Fruit fly (Drosophila melanogaster) whole organism, prepupa: ENCODE results near the gene CG43702.

Source experiments
- CG10669 ChIP-seq: fragments of 200-800 bp; sonication (Bioruptor generic); optimal IDR thresholded peaks from 3 replicates; lab custom pipeline; 2018; ENCODE audit warnings: missing biosample characterization, mild to moderate bottlenecking, missing genetic modification characterization, moderate library complexity
- CG11294 ChIP-seq: fragments of 200-800 bp; sonication (Bioruptor generic); IDR thresholded peaks from 2 replicates; pipeline ENCODE4 v1.3.6; 2022; ENCODE audit warnings: missing biosample characterization, missing genetic modification characterization
- CG11902 ChIP-seq: fragments of 200-800 bp; sonication (Bioruptor generic); optimal IDR thresholded peaks from 3 replicates; lab custom pipeline; 2016; ENCODE audit warnings: missing biosample characterization, missing genetic modification characterization
- CG15336 ChIP-seq: fragments of 200-800 bp; sonication (Bioruptor generic); IDR thresholded peaks from 2 replicates; pipeline ENCODE4 v1.3.6; 2022; ENCODE audit warnings: missing biosample characterization, missing genetic modification characterization
- CG16779 ChIP-seq: fragments of 200-800 bp; sonication (Bioruptor generic); optimal IDR thresholded peaks from 3 replicates; lab custom pipeline; 2017; ENCODE audit warnings: missing biosample characterization, mild to moderate bottlenecking, missing genetic modification characterization
- CG3032 ChIP-seq: fragments of 200-800 bp; optimal IDR thresholded peaks from 2 replicates; lab custom pipeline; 2019; ENCODE audit warnings: missing biosample characterization, mild to moderate bottlenecking, missing genetic modification characterization, moderate library complexity
- CG31627 ChIP-seq: fragments of 200-800 bp; sonication (Bioruptor generic); optimal IDR thresholded peaks from 3 replicates; lab custom pipeline; 2016; ENCODE audit warnings: missing biosample characterization, missing genetic modification characterization
- CG32006 ChIP-seq: fragments of 200-800 bp; sonication (Bioruptor generic); optimal IDR thresholded peaks from 3 replicates; lab custom pipeline; 2017; ENCODE audit warnings: missing biosample characterization, mild to moderate bottlenecking, missing genetic modification characterization
- CG3919 ChIP-seq: fragments of 200-800 bp; sonication (Bioruptor generic); optimal IDR thresholded peaks from 3 replicates; lab custom pipeline; 2016; ENCODE audit warnings: missing biosample characterization, missing genetic modification characterization
- CG4318 ChIP-seq: fragments of 200-800 bp; sonication (Bioruptor generic); optimal IDR thresholded peaks from 3 replicates; lab custom pipeline; 2017; ENCODE audit warnings: missing biosample characterization, mild to moderate bottlenecking, missing genetic modification characterization
- CG6163 ChIP-seq: fragments of 200-800 bp; sonication (Bioruptor generic); IDR thresholded peaks from 3 replicates; pipeline ENCODE4 v1.3.6; 2022; ENCODE audit warnings: missing biosample characterization, missing genetic modification characterization
- CG6276 ChIP-seq: fragments of 200-800 bp; sonication (Bioruptor generic); optimal IDR thresholded peaks from 2 replicates; lab custom pipeline; 2017; ENCODE audit warnings: missing biosample characterization, mild to moderate bottlenecking, missing genetic modification characterization
- CG6792 ChIP-seq: fragments of 200-800 bp; sonication (Bioruptor generic); optimal IDR thresholded peaks from 3 replicates; lab custom pipeline; 2016; ENCODE audit warnings: missing biosample characterization, missing genetic modification characterization
- CG6808 ChIP-seq: fragments of 200-800 bp; sonication (Bioruptor generic); optimal IDR thresholded peaks from 3 replicates; lab custom pipeline; 2017; ENCODE audit warnings: missing biosample characterization, missing genetic modification characterization, mild to moderate bottlenecking, moderate library complexity, missing genetic modification reagents
- CG6854 ChIP-seq: fragments of 200-800 bp; sonication (Bioruptor generic); optimal IDR thresholded peaks from 2 replicates; lab custom pipeline; 2017; ENCODE audit warnings: missing biosample characterization, mild to moderate bottlenecking, missing genetic modification characterization
- CG8319 ChIP-seq: fragments of 200-800 bp; sonication (Bioruptor generic); optimal IDR thresholded peaks from 3 replicates; lab custom pipeline; 2016; ENCODE audit warnings: missing biosample characterization, missing genetic modification characterization
- CG8632 ChIP-seq: fragments of 200-800 bp; sonication (Bioruptor generic); optimal IDR thresholded peaks from 3 replicates; lab custom pipeline; 2016; ENCODE audit warnings: missing biosample characterization, missing genetic modification characterization
- CG9139 ChIP-seq: fragments of 200-800 bp; sonication (Bioruptor generic); optimal IDR thresholded peaks from 3 replicates; lab custom pipeline; 2017; ENCODE audit warnings: missing biosample characterization, mild to moderate bottlenecking, missing genetic modification characterization
- Eip93F ChIP-seq: fragments of 200-800 bp; sonication (Bioruptor generic); optimal IDR thresholded peaks from 2 replicates; lab custom pipeline; 2016; ENCODE audit warnings: missing biosample characterization, mild to moderate bottlenecking, missing genetic modification characterization
- Ets21C ChIP-seq: fragments of 200-800 bp; sonication (Bioruptor generic); optimal IDR thresholded peaks from 3 replicates; lab custom pipeline; 2016; ENCODE audit warnings: missing biosample characterization, missing genetic modification characterization
- Lpt ChIP-seq: fragments of 200-800 bp; sonication (Bioruptor generic); optimal IDR thresholded peaks from 3 replicates; lab custom pipeline; 2016; ENCODE audit warnings: missing biosample characterization, missing genetic modification characterization
- Met ChIP-seq: fragments of 200-800 bp; sonication (Bioruptor generic); optimal IDR thresholded peaks from 3 replicates; lab custom pipeline; 2016; ENCODE audit warnings: missing biosample characterization, missing genetic modification characterization
- Smox ChIP-seq: fragments of 200-800 bp; sonication (Bioruptor generic); optimal IDR thresholded peaks from 3 replicates; lab custom pipeline; 2016; ENCODE audit warnings: missing biosample characterization, missing genetic modification characterization
- Sox15 ChIP-seq: fragments of 200-800 bp; sonication (Bioruptor generic); optimal IDR thresholded peaks from 3 replicates; lab custom pipeline; 2016; ENCODE audit warnings: missing biosample characterization, missing genetic modification characterization
- acj6 ChIP-seq: fragments of 200-800 bp; sonication (Bioruptor generic); optimal IDR thresholded peaks from 3 replicates; lab custom pipeline; 2016; ENCODE audit warnings: missing biosample characterization, missing genetic modification characterization
- dac ChIP-seq: fragments of 200-800 bp; sonication (Bioruptor generic); optimal IDR thresholded peaks from 2 replicates; lab custom pipeline; 2017; ENCODE audit warnings: missing biosample characterization, mild to moderate bottlenecking, missing genetic modification characterization
- dsx ChIP-seq: fragments of 200-800 bp; optimal IDR thresholded peaks from 3 replicates; lab custom pipeline; 2019; ENCODE audit warnings: missing biosample characterization, mild to moderate bottlenecking, missing genetic modification characterization, moderate library complexity; ENCODE audit not compliant: poor library complexity, severe bottlenecking
- esn ChIP-seq: fragments of 200-800 bp; sonication (Bioruptor generic); optimal IDR thresholded peaks from 2 replicates; lab custom pipeline; 2016; ENCODE audit warnings: missing biosample characterization, mild to moderate bottlenecking, missing genetic modification characterization, moderate library complexity
- fd59A ChIP-seq: fragments of 200-800 bp; sonication (Bioruptor generic); optimal IDR thresholded peaks from 2 replicates; lab custom pipeline; 2017; ENCODE audit warnings: missing biosample characterization, mild to moderate bottlenecking, missing genetic modification characterization, missing genetic modification reagents
- fkh ChIP-seq: fragments of 200-800 bp; sonication (Bioruptor generic); optimal IDR thresholded peaks from 3 replicates; lab custom pipeline; 2017; ENCODE audit warnings: missing biosample characterization, mild to moderate bottlenecking, missing genetic modification characterization, moderate library complexity
- lz ChIP-seq: fragments of 200-800 bp; sonication (Bioruptor generic); optimal IDR thresholded peaks from 3 replicates; lab custom pipeline; 2016; ENCODE audit warnings: missing biosample characterization, missing genetic modification characterization
- pdm3 ChIP-seq: fragments of 200-800 bp; sonication (Bioruptor generic); optimal IDR thresholded peaks from 3 replicates; lab custom pipeline; 2016; ENCODE audit warnings: missing biosample characterization, missing genetic modification characterization
- spab ChIP-seq: fragments of 200-800 bp; sonication (Bioruptor generic); optimal IDR thresholded peaks from 2 replicates; lab custom pipeline; 2017; ENCODE audit warnings: missing biosample characterization, mild to moderate bottlenecking, missing genetic modification characterization, missing genetic modification reagents
- ss ChIP-seq, 2 experiments: fragments of 200-800 bp; sonication (Bioruptor generic); optimal IDR thresholded peaks; 2 replicates in 1 of 2; 3 replicates in 1 of 2; lab custom pipeline; 2017 to 2018; ENCODE audit warnings: mild to moderate bottlenecking in 2 of 2, missing biosample characterization in 2 of 2, missing genetic modification characterization in 2 of 2, moderate library complexity in 1 of 2
- svp ChIP-seq: fragments of 200-800 bp; sonication (Bioruptor generic); peaks from one replicate; lab custom pipeline; 2016; ENCODE audit warnings: missing biosample characterization, missing genetic modification characterization
- topi ChIP-seq: fragments of 200-800 bp; sonication (Bioruptor generic); optimal IDR thresholded peaks from 3 replicates; lab custom pipeline; 2016; ENCODE audit warnings: missing biosample characterization, missing genetic modification characterization
- vri ChIP-seq: fragments of 200-800 bp; sonication (Bioruptor generic); optimal IDR thresholded peaks from 3 replicates; lab custom pipeline; 2016; ENCODE audit warnings: missing biosample characterization, mild to moderate bottlenecking, missing genetic modification characterization

Gene CG43702

DNA sequence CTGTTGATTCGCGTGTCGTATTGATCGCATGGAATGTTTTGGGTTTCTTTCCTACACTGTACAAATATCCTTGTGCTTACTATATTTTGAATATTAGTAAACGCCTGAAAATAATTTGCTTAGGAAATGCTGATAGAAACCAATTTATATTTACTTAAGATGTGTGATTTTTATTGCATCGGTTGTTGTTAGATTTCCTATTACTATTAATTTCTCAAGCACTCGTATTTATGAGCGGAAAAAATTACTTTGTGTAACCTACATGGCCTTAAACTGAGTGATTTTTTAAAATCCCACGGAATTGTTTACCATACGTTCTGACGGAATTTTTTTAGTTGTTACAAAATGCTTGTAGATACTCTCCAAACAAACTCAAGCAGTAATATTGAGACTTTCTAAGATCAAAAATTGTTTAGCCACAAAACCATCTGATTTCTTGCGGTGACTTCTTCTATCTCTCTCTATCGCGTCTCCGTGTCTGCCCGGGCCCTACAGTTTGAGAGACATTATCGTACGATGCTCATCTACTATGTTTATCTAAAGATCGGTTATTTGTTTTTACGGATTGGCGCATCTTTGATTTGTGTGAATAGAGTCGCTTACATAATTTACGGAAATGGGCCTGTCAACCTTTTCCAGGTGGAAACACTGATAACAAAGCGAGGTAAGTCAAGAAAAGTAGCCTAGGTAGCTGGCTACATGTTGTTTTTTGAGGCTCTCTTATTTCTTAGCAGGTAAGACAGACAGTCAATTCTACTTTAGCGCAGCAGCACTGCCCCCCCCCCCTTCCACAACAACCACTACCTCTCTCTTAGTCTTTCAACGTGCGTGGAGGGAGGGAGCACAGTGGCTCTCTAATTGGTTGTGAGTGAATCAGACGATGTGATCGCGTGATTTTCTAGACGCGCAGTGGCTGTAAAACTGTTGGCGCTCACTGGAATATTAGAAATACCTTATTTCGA lies 21.9 kb upstream of the CG43702 start (continued):
- peak; percentile 23 for TF ChIP-seq CG3919 (GFP tag; lab: Kevin White, UChicago)
- 0 out of 3 replicates have a peak, but pooled peaks have one; percentile 18 for TF ChIP-seq CG6163 (GFP tag; lab: Robert Waterston, UW)
- TF ChIP-seq Ets21C (GFP tag; lab: Kevin White, UChicago): peak; percentile 48
- peak; percentile 68 for TF ChIP-seq esn (GFP tag; lab: Kevin White, UChicago)
- TF ChIP-seq dac: no peak
- TF ChIP-seq CG8632: peak; percentile 8
- TF ChIP-seq acj6 (GFP tag; lab: Kevin White, UChicago): peak; percentile 49
- TF ChIP-seq CG10669: no peak
- TF ChIP-seq Met (GFP tag; lab: Kevin White, UChicago): peak; percentile 63
- peak; percentile 83 for TF ChIP-seq svp (GFP tag; lab: Kevin White, UChicago)
- peak; percentile 42 for TF ChIP-seq CG31627 (GFP tag; lab: Kevin White, UChicago)
- TF ChIP-seq fkh (GFP tag; lab: Kevin White, UChicago): peak; percentile 81
- TF ChIP-seq CG9139: no peak
- no peak for TF ChIP-seq CG8319 (GFP tag; lab: Kevin White, UChicago)
- no peak for TF ChIP-seq CG6276 (GFP tag; lab: Kevin White, UChicago)
- TF ChIP-seq spab (GFP tag; lab: Kevin White, UChicago): no peak
- TF ChIP-seq CG4318 (GFP tag; lab: Kevin White, UChicago): no peak
- peak; percentile 51 for TF ChIP-seq lz (GFP tag; lab: Kevin White, UChicago)
- TF ChIP-seq CG6854 (GFP tag; lab: Kevin White, UChicago): no peak
- peak; percentile 5 for TF ChIP-seq CG6792 (GFP tag; lab: Kevin White, UChicago)
- TF ChIP-seq ss (GFP tag; optimal IDR thresholded peaks at IDR 0.05; lab: Kevin White, UChicago): peak in 1 of 2 experiments; percentile 50
- no peak for TF ChIP-seq Eip93F (GFP tag; lab: Kevin White, UChicago)
- TF ChIP-seq fd59A (GFP tag; lab: Kevin White, UChicago): no peak
- peak; percentile 6 for TF ChIP-seq Sox15 (GFP tag; lab: Kevin White, UChicago)
- TF ChIP-seq topi (GFP tag; lab: Kevin White, UChicago): peak; percentile 53
- peak; percentile 49 for TF ChIP-seq Smox (GFP tag; lab: Kevin White, UChicago)
- TF ChIP-seq CG6808 (GFP tag; lab: Kevin White, UChicago): peak; percentile 34
- no peak for TF ChIP-seq CG11294 (GFP tag; lab: Robert Waterston, UW)
- peak; percentile 20 for TF ChIP-seq dsx (GFP tag; lab: Kevin White, UChicago)
- TF ChIP-seq Lpt: no peak

DNA sequence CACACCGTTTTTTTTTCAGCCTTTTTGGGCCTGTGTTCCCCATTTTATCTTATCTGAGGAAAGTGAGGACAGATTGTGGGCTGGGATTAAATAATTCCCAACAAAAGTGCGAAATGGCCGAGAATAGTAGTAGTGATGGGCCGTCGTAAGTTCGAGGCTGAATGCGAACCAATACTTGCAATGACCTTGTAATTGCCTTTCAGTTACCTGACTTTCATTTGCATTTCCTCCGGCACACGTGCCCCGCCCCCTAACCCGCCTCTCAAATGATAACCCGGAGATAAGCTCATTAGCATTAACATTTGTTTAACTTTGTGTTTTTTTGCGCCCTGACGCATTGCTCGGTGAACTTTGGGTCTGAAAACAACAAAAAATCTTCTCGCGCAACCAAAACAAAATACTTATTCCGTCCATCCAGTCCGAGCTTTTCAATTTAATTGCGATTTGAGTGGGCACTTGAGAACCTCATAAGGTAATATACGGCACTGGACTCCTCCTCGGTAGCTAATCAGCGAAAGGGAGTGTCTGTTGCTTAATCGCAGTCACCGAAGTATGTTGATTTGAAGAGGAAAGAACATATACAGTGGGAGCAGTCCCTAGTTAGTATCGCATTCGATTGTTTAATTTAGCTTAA lies 20.5 kb upstream of the CG43702 start:
- TF ChIP-seq vri (GFP tag; lab: Kevin White, UChicago): peak; percentile 70
- TF ChIP-seq CG16779 (tag; lab: Kevin White, UChicago): no peak
- no peak for TF ChIP-seq CG6808 (GFP tag; lab: Kevin White, UChicago)
- TF ChIP-seq pdm3 (GFP tag; lab: Kevin White, UChicago): no peak
- no peak for TF ChIP-seq CG15336 (GFP tag; lab: Robert Waterston, UW)
- no peak for TF ChIP-seq CG3032 (tag; lab: Kevin White, UChicago)
- TF ChIP-seq CG32006 (GFP tag; lab: Kevin White, UChicago): no peak
- no peak for TF ChIP-seq CG11902 (GFP tag; lab: Kevin White, UChicago)
- peak; percentile 74 for TF ChIP-seq svp (GFP tag; lab: Kevin White, UChicago)
- TF ChIP-seq fd59A (GFP tag; lab: Kevin White, UChicago): no peak
- no peak for TF ChIP-seq Met (GFP tag; lab: Kevin White, UChicago)
- TF ChIP-seq, all 60 proteins: peak for 2
